Worm (Caenorhabditis elegans) whole organism, young adult: ENCODE measurements around the gene F08F8.6.

Source experiments
- B0336.3 ChIP-seq: fragments of 200-800 bp; sonication (Bioruptor generic); IDR thresholded peaks from 2 replicates; pipeline ENCODE4 v1.3.6; 2022; ENCODE audit warnings: missing genetic modification characterization, missing compliant biosample characterization
- D2030.7 ChIP-seq: fragments of 200-800 bp; sonication (Bioruptor generic); IDR thresholded peaks from 2 replicates; pipeline ENCODE4 v1.3.6; 2022; ENCODE audit warnings: missing genetic modification reagents, missing genetic modification characterization, missing compliant biosample characterization
- F22D6.2 ChIP-seq: sonication (generic microtip); optimal IDR thresholded peaks from 2 replicates; lab custom pipeline; 2016; ENCODE audit warnings: mild to moderate bottlenecking, missing genetic modification characterization, missing compliant biosample characterization
- F33H1.4 ChIP-seq: fragments of 200-800 bp; sonication (Bioruptor generic); IDR thresholded peaks from 2 replicates; pipeline ENCODE4 v1.3.6; 2022; ENCODE audit warnings: missing genetic modification reagents, missing genetic modification characterization, missing compliant biosample characterization
- F37B4.10 ChIP-seq: fragments of 200-800 bp; sonication (Bioruptor generic); IDR thresholded peaks from 2 replicates; pipeline ENCODE4 v1.3.6; 2022; ENCODE audit warnings: missing genetic modification characterization, missing compliant biosample characterization
- F57C9.4 ChIP-seq: sonication (generic microtip); optimal IDR thresholded peaks from 2 replicates; lab custom pipeline; 2017; ENCODE audit warnings: mild to moderate bottlenecking, missing genetic modification characterization, missing compliant biosample characterization
- Y53F4B.3 ChIP-seq: fragments of 200-800 bp; sonication (Bioruptor generic); IDR thresholded peaks from 2 replicates; pipeline ENCODE4 v1.3.6; 2022; ENCODE audit warnings: missing genetic modification reagents, missing genetic modification characterization, missing compliant biosample characterization
- Y53G8AR.9 ChIP-seq: fragments of 200-800 bp; sonication (Bioruptor generic); conservative IDR thresholded peaks from 2 replicates; pipeline ENCODE4 v1.3.6; 2022; ENCODE audit warnings: missing genetic modification reagents, missing genetic modification characterization, missing compliant biosample characterization
- Y67H2A.10 ChIP-seq: fragments of 200-800 bp; sonication (Bioruptor generic); conservative IDR thresholded peaks from 2 replicates; pipeline ENCODE4 v1.3.6; 2022; ENCODE audit warnings: missing genetic modification reagents, missing genetic modification characterization, missing compliant biosample characterization
- Y79H2A.3 ChIP-seq: fragments of 200-800 bp; sonication (Bioruptor generic); conservative IDR thresholded peaks from 2 replicates; pipeline ENCODE4 v1.3.6; 2022; ENCODE audit warnings: missing genetic modification reagents, missing genetic modification characterization, missing compliant biosample characterization
- akir-1 ChIP-seq: fragments of 200-800 bp; sonication (Bioruptor generic); optimal IDR thresholded peaks from 2 replicates; lab custom pipeline; 2018; ENCODE audit warnings: mild to moderate bottlenecking, missing genetic modification characterization, moderate library complexity, missing compliant biosample characterization
- aptf-2 ChIP-seq: fragments of 200-800 bp; sonication (Bioruptor generic); conservative IDR thresholded peaks from 2 replicates; pipeline ENCODE4 v1.3.6; 2022; ENCODE audit warnings: missing genetic modification reagents, missing genetic modification characterization, missing compliant biosample characterization
- aptf-3 ChIP-seq: fragments of 200-800 bp; sonication (Bioruptor generic); IDR thresholded peaks from 2 replicates; pipeline ENCODE4 v1.3.6; 2022; ENCODE audit warnings: missing genetic modification characterization, missing compliant biosample characterization
- attf-3 ChIP-seq: fragments of 200-800 bp; sonication (Bioruptor generic); conservative IDR thresholded peaks from 2 replicates; pipeline ENCODE4 v1.3.6; 2022; ENCODE audit warnings: missing genetic modification reagents, missing genetic modification characterization, missing compliant biosample characterization
- bed-1 ChIP-seq: fragments of 200-800 bp; sonication (Bioruptor generic); IDR thresholded peaks from 2 replicates; pipeline ENCODE4 v1.3.6; 2022; ENCODE audit warnings: missing genetic modification reagents, missing genetic modification characterization, missing compliant biosample characterization
- bed-2 ChIP-seq: fragments of 200-800 bp; sonication (Bioruptor generic); IDR thresholded peaks from 2 replicates; pipeline ENCODE4 v1.3.6; 2022; ENCODE audit warnings: missing genetic modification reagents, missing genetic modification characterization, missing compliant biosample characterization
- cebp-2 ChIP-seq: fragments of 200-800 bp; sonication (Bioruptor generic); IDR thresholded peaks from 2 replicates; pipeline ENCODE4 v1.3.6; 2022; ENCODE audit warnings: missing genetic modification characterization, missing compliant biosample characterization
- ceh-100 ChIP-seq: fragments of 200-800 bp; sonication (Bioruptor generic); IDR thresholded peaks from 2 replicates; pipeline ENCODE4 v1.3.6; 2022; ENCODE audit warnings: missing genetic modification reagents, missing genetic modification characterization, missing compliant biosample characterization
- ceh-40 ChIP-seq: fragments of 200-800 bp; sonication (Bioruptor generic); IDR thresholded peaks from 2 replicates; pipeline ENCODE4 v1.3.6; 2022; ENCODE audit warnings: missing genetic modification characterization, missing compliant biosample characterization
- chd-7 ChIP-seq: sonication (generic microtip); optimal IDR thresholded peaks from 2 replicates; lab custom pipeline; 2016; ENCODE audit warnings: mild to moderate bottlenecking, missing genetic modification characterization, moderate library complexity, missing compliant biosample characterization
- die-1 ChIP-seq: sonication (generic microtip); optimal IDR thresholded peaks from 2 replicates; lab custom pipeline; 2016; ENCODE audit warnings: missing genotype, mild to moderate bottlenecking, missing genetic modification characterization, missing compliant biosample characterization
- dpff-1 ChIP-seq: sonication (generic microtip); optimal IDR thresholded peaks from 2 replicates; lab custom pipeline; 2017; ENCODE audit warnings: mild to moderate bottlenecking, missing genetic modification characterization, missing compliant biosample characterization
- egrh-3 ChIP-seq: fragments of 200-800 bp; sonication (Bioruptor generic); IDR thresholded peaks from 2 replicates; pipeline ENCODE4 v1.3.6; 2022; ENCODE audit warnings: missing genetic modification reagents, missing genetic modification characterization, missing compliant biosample characterization
- gei-17 ChIP-seq: fragments of 200-800 bp; sonication (Bioruptor generic); optimal IDR thresholded peaks from 2 replicates; lab custom pipeline; 2018; ENCODE audit warnings: mild to moderate bottlenecking, missing genetic modification characterization, missing compliant biosample characterization
- hsf-1 ChIP-seq: fragments of 200-800 bp; sonication (Bioruptor generic); IDR thresholded peaks from 2 replicates; pipeline ENCODE4 v1.3.6; 2022; ENCODE audit warnings: missing genetic modification reagents, missing genetic modification characterization, missing compliant biosample characterization
- let-526 ChIP-seq: fragments of 200-800 bp; sonication (Bioruptor generic); IDR thresholded peaks from 2 replicates; pipeline ENCODE4 v1.3.6; 2022; ENCODE audit warnings: missing genetic modification reagents, missing genetic modification characterization, missing compliant biosample characterization
- lin-35 ChIP-seq, 3 experiments: fragments of 150-350 bp in 2 of 3; sonication (generic microtip) in 1 of 3; optimal IDR thresholded peaks; 2 replicates each; lab custom pipeline; 2014 to 2018; ENCODE audit warnings: missing biosample characterization in 3 of 3, missing genetic modification characterization in 3 of 3, missing genetic modification reagents in 3 of 3
- lin-40 ChIP-seq: sonication (generic microtip); optimal IDR thresholded peaks from 2 replicates; lab custom pipeline; 2016; ENCODE audit warnings: missing genetic modification characterization, mild to moderate bottlenecking, missing compliant biosample characterization, missing genotype, missing genetic modification reagents
- lsl-1 ChIP-seq: fragments of 200-800 bp; sonication (Bioruptor generic); optimal IDR thresholded peaks from 2 replicates; lab custom pipeline; 2018; ENCODE audit warnings: mild to moderate bottlenecking, missing genetic modification characterization, moderate library complexity, missing compliant biosample characterization
- lsy-27 ChIP-seq: sonication (generic microtip); optimal IDR thresholded peaks from 2 replicates; lab custom pipeline; 2017; ENCODE audit warnings: missing genetic modification characterization, mild to moderate bottlenecking, missing compliant biosample characterization, antibody characterized with exemption, missing genotype, borderline replicate concordance; ENCODE audit not compliant: insufficient read depth
- madf-3 ChIP-seq: fragments of 200-800 bp; sonication (Bioruptor generic); IDR thresholded peaks from 2 replicates; pipeline ENCODE4 v1.3.6; 2022; ENCODE audit warnings: missing genetic modification reagents, missing genetic modification characterization, missing compliant biosample characterization
- madf-6 ChIP-seq: fragments of 200-800 bp; sonication (Bioruptor generic); IDR thresholded peaks from 2 replicates; pipeline ENCODE4 v1.3.6; 2022; ENCODE audit warnings: missing genetic modification reagents, missing genetic modification characterization, missing compliant biosample characterization
- mcd-1 ChIP-seq: fragments of 200-800 bp; sonication (Bioruptor generic); IDR thresholded peaks from 2 replicates; pipeline ENCODE4 v1.3.6; 2022; ENCODE audit warnings: missing genetic modification reagents, missing genetic modification characterization, missing compliant biosample characterization
- mes-4 ChIP-seq: sonication (generic microtip); optimal IDR thresholded peaks from 2 replicates; lab custom pipeline; 2016; ENCODE audit warnings: missing genotype, missing genetic modification characterization, missing compliant biosample characterization
- nfya-2 ChIP-seq: fragments of 200-800 bp; sonication (Bioruptor generic); IDR thresholded peaks from 2 replicates; pipeline ENCODE4 v1.3.6; 2022; ENCODE audit warnings: missing genetic modification reagents, missing genetic modification characterization, missing compliant biosample characterization
- nhr-179 ChIP-seq: sonication (generic microtip); optimal IDR thresholded peaks from 2 replicates; lab custom pipeline; 2016; ENCODE audit warnings: mild to moderate bottlenecking, missing genetic modification characterization, missing compliant biosample characterization
- pbrm-1 ChIP-seq: fragments of 200-800 bp; sonication (Bioruptor generic); IDR thresholded peaks from 2 replicates; pipeline ENCODE4 v1.3.6; 2022; ENCODE audit warnings: missing genetic modification reagents, missing genetic modification characterization, missing compliant biosample characterization
- sdz-38 ChIP-seq: sonication (generic microtip); optimal IDR thresholded peaks from 2 replicates; lab custom pipeline; 2016; ENCODE audit warnings: missing genotype, missing genetic modification characterization, missing compliant biosample characterization
- snpc-4 ChIP-seq, 5 experiments: fragments of 150-350 bp in 1 of 5; sonication (generic microtip) in 4 of 5; optimal IDR thresholded peaks; 2 replicates each; lab custom pipeline; 2014 to 2018; ENCODE audit warnings: missing genetic modification characterization in 5 of 5, missing biosample characterization in 3 of 5, antibody characterized with exemption in 2 of 5, mild to moderate bottlenecking in 2 of 5, missing compliant biosample characterization in 2 of 5, missing genotype in 2 of 5, moderate library complexity in 2 of 5, missing genetic modification reagents in 1 of 5
- tbp1 ChIP-seq: fragments of 200-800 bp; sonication (Bioruptor generic); optimal IDR thresholded peaks from 2 replicates; lab custom pipeline; 2018; ENCODE audit warnings: mild to moderate bottlenecking, missing genetic modification characterization, missing compliant biosample characterization
- tbx-9 ChIP-seq: sonication (generic microtip); optimal IDR thresholded peaks from 2 replicates; lab custom pipeline; 2016; ENCODE audit warnings: borderline replicate concordance, missing genetic modification characterization, inconsistent platforms, missing compliant biosample characterization
- unc-62 ChIP-seq: fragments of 150-350 bp; optimal IDR thresholded peaks from 2 replicates; lab custom pipeline; 2014; ENCODE audit warnings: missing biosample characterization, missing genetic modification reagents, missing genetic modification characterization
- xnd-1 ChIP-seq: sonication (generic microtip); optimal IDR thresholded peaks from 2 replicates; lab custom pipeline; 2016; ENCODE audit warnings: missing genotype, missing genetic modification reagents, missing genetic modification characterization, missing compliant biosample characterization
- zim-3 ChIP-seq: sonication (generic microtip); optimal IDR thresholded peaks from 2 replicates; lab custom pipeline; 2017; ENCODE audit warnings: mild to moderate bottlenecking, missing genetic modification characterization, moderate library complexity, missing compliant biosample characterization
- ztf-26 ChIP-seq: sonication (generic microtip); optimal IDR thresholded peaks from 2 replicates; lab custom pipeline; 2017; ENCODE audit warnings: missing genetic modification characterization, missing compliant biosample characterization

F08F8.6 gene

DNA sequence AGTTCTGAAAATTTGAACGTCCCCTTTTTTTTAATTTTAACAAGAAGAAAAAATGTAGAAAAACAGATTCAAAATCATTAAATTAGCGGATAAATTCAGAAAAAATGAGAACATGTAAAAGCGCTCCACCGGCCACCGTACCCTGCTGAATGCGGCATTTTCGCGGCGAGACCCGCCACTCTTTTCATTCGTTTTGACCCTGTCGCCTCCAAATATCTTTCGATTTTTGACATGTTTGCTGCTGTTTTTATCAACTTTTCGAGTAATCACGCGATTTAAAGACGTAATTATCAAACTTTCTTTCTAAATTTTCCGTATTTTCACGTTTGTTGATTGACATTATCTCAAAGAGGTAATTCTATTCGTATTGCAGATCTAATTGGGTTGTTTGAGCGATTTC lies 7.3 kb upstream of the F08F8.6 start, which contains the start of gene gsp-2 (continued):
- TF ChIP-seq lin-35 (GFP tag; optimal IDR thresholded peaks at IDR 0.05; lab: Kevin White, UChicago), result no peak
- TF ChIP-seq Y53G8AR.9 (GFP tag; lab: Robert Waterston, UW), result 0 out of 2 replicates have a peak, but pooled peaks have one; percentile 15
- peak; percentile 40; the same call in 1 of the 2 replicates for TF ChIP-seq attf-3
- no peak for TF ChIP-seq F22D6.2 (tag; lab: Kevin White, UChicago)
- no peak for TF ChIP-seq Y79H2A.3 (GFP tag; lab: Robert Waterston, UW)
- peak; percentile 71; the same call in 1 of the 2 replicates for TF ChIP-seq madf-6
- TF ChIP-seq B0336.3 (GFP tag; lab: Robert Waterston, UW), result peak; percentile 28; the same call in 1 of the 2 replicates
- no peak for TF ChIP-seq die-1 (tag; lab: Kevin White, UChicago)
- TF ChIP-seq lin-40 (tag; lab: Kevin White, UChicago), result peak; percentile 6
- peak; percentile 84 for TF ChIP-seq mcd-1 (GFP tag; lab: Robert Waterston, UW)
- TF ChIP-seq F33H1.4 (GFP tag; lab: Robert Waterston, UW), result peak; percentile 90
- TF ChIP-seq D2030.7 (GFP tag; lab: Robert Waterston, UW), result no peak; the same call in 1 of the 2 replicates
- TF ChIP-seq egrh-3 (GFP tag; lab: Robert Waterston, UW), result peak; percentile 60; the same call in 1 of the 2 replicates
- TF ChIP-seq lsy-27 (tag; lab: Kevin White, UChicago), result peak; percentile 26
- TF ChIP-seq nfya-2, result no peak
- no peak for TF ChIP-seq F37B4.10 (GFP tag; lab: Robert Waterston, UW)
- TF ChIP-seq aptf-3 (GFP tag; lab: Robert Waterston, UW), result no peak
- TF ChIP-seq snpc-4 (GFP tag; optimal IDR thresholded peaks at IDR 0.05; lab: Kevin White, UChicago), result no peak
- TF ChIP-seq snpc-4 (tag; optimal IDR thresholded peaks at IDR 0.05; lab: Kevin White, UChicago), result peak in 3 of 4 experiments; percentile 10 to 45 (median 35)

DNA sequence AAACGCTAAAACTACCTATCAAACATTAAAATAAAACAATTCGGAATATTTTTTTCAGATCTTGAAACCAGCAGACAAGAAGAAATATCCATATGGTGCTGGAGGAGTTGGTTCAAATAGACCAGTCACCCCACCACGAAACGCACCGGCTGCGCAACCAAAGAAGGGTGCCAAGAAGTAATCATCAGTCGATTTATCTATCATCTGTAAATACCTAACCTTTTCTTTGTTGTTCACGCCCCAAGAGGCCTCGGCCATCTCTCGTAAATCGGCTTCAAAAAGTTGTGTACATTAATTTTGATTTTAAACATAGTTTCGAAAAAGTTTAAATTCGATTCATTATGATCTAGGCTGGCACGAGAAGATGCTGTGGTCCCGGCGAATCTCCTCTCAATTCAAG lies 5.5 kb upstream of the F08F8.6 start:
- TF ChIP-seq Y53F4B.3 (GFP tag; lab: Robert Waterston, UW) (no peak), pbrm-1 (GFP tag; lab: Robert Waterston, UW) (0 out of 2 replicates have a peak, but pooled peaks have one; percentile 4), madf-3 (GFP tag; lab: Robert Waterston, UW) (0 out of 2 replicates have a peak, but pooled peaks have one; percentile 22)

DNA sequence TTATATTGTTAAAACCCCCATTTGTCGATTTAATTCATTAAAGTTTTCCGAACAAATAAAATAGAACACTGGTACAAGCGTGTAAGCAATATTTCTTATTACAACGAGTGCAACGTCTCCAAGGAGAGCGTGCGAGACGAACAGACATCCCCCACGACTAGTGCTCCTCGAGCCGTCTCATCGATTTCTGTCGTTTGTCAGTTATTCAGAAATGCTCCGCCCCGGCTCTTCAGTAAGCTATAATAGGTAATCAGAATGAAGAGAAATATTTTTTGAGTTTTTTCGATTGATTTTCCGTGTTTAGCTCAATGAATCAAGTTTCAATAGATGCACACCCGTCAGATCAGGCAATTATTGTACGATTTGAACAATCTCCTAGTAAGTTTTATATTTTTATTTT lies 4.8 kb upstream of the F08F8.6 start, which contains the start of gene kap-1:
kap-1 (plus strand) TSS at position 143 of the 400 bp plus-strand sequence.
- TF ChIP-seq ztf-26 (tag; lab: Kevin White, UChicago) (no peak), lin-35 (GFP tag; optimal IDR thresholded peaks at IDR 0.05; lab: Kevin White, UChicago) (peak in 1 of 3 experiments; percentile 42), tbp1 (GFP tag; lab: Kevin White, UChicago) (peak; percentile 32), gei-17 (GFP tag; lab: Kevin White, UChicago) (peak; percentile 26), F57C9.4 (tag; lab: Kevin White, UChicago) (no peak), nhr-179 (tag; lab: Kevin White, UChicago) (no peak), ceh-40 (no peak), unc-62 (GFP tag; lab: Kevin White, UChicago) (no peak), bed-2 (GFP tag; lab: Robert Waterston, UW) (no peak), egrh-3 (GFP tag; lab: Robert Waterston, UW) (no peak), bed-1 (GFP tag; lab: Robert Waterston, UW) (no peak), sdz-38 (tag; lab: Kevin White, UChicago) (no peak), tbx-9 (tag; lab: Kevin White, UChicago) (no peak), chd-7 (tag; lab: Kevin White, UChicago) (peak; percentile 72), xnd-1 (tag; lab: Kevin White, UChicago) (no peak), cebp-2 (peak; percentile 2; the same call in 1 of the 2 replicates), lsl-1 (GFP tag; lab: Kevin White, UChicago) (no peak), ceh-100 (GFP tag; lab: Robert Waterston, UW) (peak; percentile 21; the same call in 1 of the 2 replicates), dpff-1 (peak; percentile 62), zim-3 (tag; lab: Kevin White, UChicago) (no peak), let-526 (GFP tag; lab: Robert Waterston, UW) (peak; percentile 79; the same call in 1 of the 2 replicates), mes-4 (peak; percentile 34), hsf-1 (peak; percentile 60), akir-1 (GFP tag; lab: Kevin White, UChicago) (no peak), Y79H2A.3 (GFP tag; lab: Robert Waterston, UW) (no peak), F37B4.10 (GFP tag; lab: Robert Waterston, UW) (no peak), Y67H2A.10 (GFP tag; lab: Robert Waterston, UW) (no peak), aptf-2 (GFP tag; lab: Robert Waterston, UW) (no peak)
